Fruit fly (Drosophila melanogaster) whole organism, embryonic: ENCODE data around the gene Glut1.

Experiments
- Asciz ChIP-seq: fragments of 200-800 bp; sonication (Bioruptor generic); optimal IDR thresholded peaks from 2 replicates; lab custom pipeline; 2017; ENCODE audit warnings: missing biosample characterization, mild to moderate bottlenecking, missing genetic modification characterization, missing genetic modification reagents
- Atf3 ChIP-seq: fragments of 200-800 bp; sonication (Bioruptor generic); optimal IDR thresholded peaks from 3 replicates; lab custom pipeline; 2016; ENCODE audit warnings: missing biosample characterization, missing genetic modification characterization
- BEAF-32 ChIP-seq: fragments of 200-800 bp; sonication (Bioruptor generic); optimal IDR thresholded peaks from 3 replicates; lab custom pipeline; 2017; ENCODE audit warnings: missing biosample characterization, missing genetic modification characterization, mild to moderate bottlenecking, moderate library complexity, missing genetic modification reagents
- Bgb ChIP-seq: fragments of 200-800 bp; sonication (Bioruptor generic); IDR thresholded peaks from 2 replicates; pipeline ENCODE4 v1.3.6; 2022; ENCODE audit warnings: missing biosample characterization, missing genetic modification characterization; ENCODE audit not compliant: partially characterized antibody
- CG13894 ChIP-seq: fragments of 200-800 bp; sonication (Bioruptor generic); optimal IDR thresholded peaks from 3 replicates; lab custom pipeline; 2018; ENCODE audit warnings: missing biosample characterization, mild to moderate bottlenecking, missing genetic modification characterization, moderate library complexity
- CG14667 ChIP-seq: fragments of 200-800 bp; sonication (Bioruptor generic); IDR thresholded peaks from 2 replicates; pipeline ENCODE4 v1.3.6; 2022; ENCODE audit warnings: missing biosample characterization, missing genetic modification characterization
- CG15514 ChIP-seq: fragments of 200-800 bp; sonication (Bioruptor generic); optimal IDR thresholded peaks from 3 replicates; lab custom pipeline; 2017; ENCODE audit warnings: missing biosample characterization, missing genetic modification characterization, mild to moderate bottlenecking, moderate library complexity, missing genetic modification reagents
- CG16779 ChIP-seq: fragments of 200-800 bp; sonication (Bioruptor generic); IDR thresholded peaks from 2 replicates; pipeline ENCODE4 v1.3.6; 2022; ENCODE audit warnings: missing biosample characterization, missing genetic modification characterization
- CG17359 ChIP-seq: fragments of 200-800 bp; sonication (Bioruptor generic); optimal IDR thresholded peaks from 3 replicates; lab custom pipeline; 2018; ENCODE audit warnings: missing biosample characterization, mild to moderate bottlenecking, missing genetic modification characterization, moderate library complexity
- CG17612 ChIP-seq: fragments of 200-800 bp; sonication (Bioruptor generic); IDR thresholded peaks from 2 replicates; pipeline ENCODE4 v1.3.6; 2022; ENCODE audit warnings: missing biosample characterization, missing genetic modification characterization
- CG1792 ChIP-seq: fragments of 200-800 bp; sonication (Bioruptor generic); optimal IDR thresholded peaks from 2 replicates; lab custom pipeline; 2016; ENCODE audit warnings: missing biosample characterization, missing genetic modification characterization
- CG18599 ChIP-seq: fragments of 200-800 bp; sonication (Bioruptor generic); optimal IDR thresholded peaks from 3 replicates; lab custom pipeline; 2017; ENCODE audit warnings: missing biosample characterization, missing genetic modification characterization, mild to moderate bottlenecking, moderate library complexity, missing genetic modification reagents
- CG31224 ChIP-seq: fragments of 200-800 bp; sonication (Bioruptor generic); IDR thresholded peaks from 2 replicates; pipeline ENCODE4 v1.3.6; 2022; ENCODE audit warnings: missing biosample characterization, missing genetic modification characterization
- CG3281 ChIP-seq: fragments of 200-800 bp; sonication (Bioruptor generic); optimal IDR thresholded peaks from 3 replicates; lab custom pipeline; 2017; ENCODE audit warnings: missing biosample characterization, mild to moderate bottlenecking, missing genetic modification characterization
- CG3847 ChIP-seq: fragments of 200-800 bp; sonication (Bioruptor generic); IDR thresholded peaks from 2 replicates; pipeline ENCODE4 v1.3.6; 2022; ENCODE audit warnings: missing biosample characterization, missing genetic modification characterization
- CG4424 ChIP-seq: fragments of 200-800 bp; sonication (Bioruptor generic); optimal IDR thresholded peaks from 3 replicates; lab custom pipeline; 2016; ENCODE audit warnings: missing biosample characterization, missing genetic modification characterization
- CG8359 ChIP-seq: fragments of 200-800 bp; sonication (Bioruptor generic); optimal IDR thresholded peaks from 2 replicates; lab custom pipeline; 2017; ENCODE audit warnings: missing biosample characterization, mild to moderate bottlenecking, missing genetic modification characterization, borderline replicate concordance
- CHES-1-like ChIP-seq: fragments of 200-800 bp; sonication (Bioruptor generic); optimal IDR thresholded peaks from 2 replicates; lab custom pipeline; 2016; ENCODE audit warnings: missing biosample characterization, missing genetic modification characterization
- CTCF ChIP-seq: fragments of 200-800 bp; sonication (Bioruptor generic); optimal IDR thresholded peaks from 2 replicates; lab custom pipeline; 2017; ENCODE audit warnings: missing biosample characterization, mild to moderate bottlenecking, missing genetic modification characterization, moderate library complexity
- D ChIP-seq, 2 experiments: fragments of 200-800 bp in 1 of 2; fragments of >200 bp in 1 of 2; sonication (Bioruptor generic) in 1 of 2; optimal IDR thresholded peaks; 2 replicates in 1 of 2; 3 replicates in 1 of 2; lab custom pipeline; 2017; ENCODE audit warnings: mild to moderate bottlenecking in 1 of 2, missing biosample characterization in 1 of 2, missing genetic modification characterization in 1 of 2, missing genetic modification reagents in 1 of 2
- Deaf1 ChIP-seq: fragments of 200-800 bp; optimal IDR thresholded peaks from 3 replicates; lab custom pipeline; 2019; ENCODE audit warnings: missing biosample characterization, mild to moderate bottlenecking, missing genetic modification characterization, moderate library complexity
- Fer2 ChIP-seq: fragments of 200-800 bp; sonication (Bioruptor generic); optimal IDR thresholded peaks from 2 replicates; lab custom pipeline; 2018; ENCODE audit warnings: missing biosample characterization, mild to moderate bottlenecking, missing genetic modification characterization, moderate library complexity
- GATAe ChIP-seq: fragments of 200-800 bp; sonication (Bioruptor generic); conservative IDR thresholded peaks from 2 replicates; pipeline ENCODE4 v1.3.6; 2022; ENCODE audit warnings: missing biosample characterization, missing genetic modification characterization
- Hand ChIP-seq: fragments of 200-800 bp; sonication (Bioruptor generic); optimal IDR thresholded peaks from 2 replicates; lab custom pipeline; 2017; ENCODE audit warnings: mild to moderate bottlenecking, missing biosample characterization, missing genetic modification reagents, missing genetic modification characterization
- Hr39 ChIP-seq: fragments of >200 bp; optimal IDR thresholded peaks from 2 replicates; lab custom pipeline; 2017
- Med ChIP-seq: fragments of 200-800 bp; sonication (Bioruptor generic); peaks from one replicate; lab custom pipeline; 2016; ENCODE audit warnings: missing biosample characterization, missing genetic modification characterization, mild to moderate bottlenecking, inconsistent platforms, moderate library complexity
- Meics ChIP-seq: fragments of 200-800 bp; sonication (Bioruptor generic); optimal IDR thresholded peaks from 2 replicates; lab custom pipeline; 2017; ENCODE audit warnings: missing biosample characterization, mild to moderate bottlenecking, missing genetic modification characterization
- Mes4 ChIP-seq: fragments of 200-800 bp; sonication (Bioruptor generic); optimal IDR thresholded peaks from 2 replicates; lab custom pipeline; 2016; ENCODE audit warnings: missing biosample characterization, missing genetic modification characterization
- Myb ChIP-seq: fragments of 200-800 bp; sonication (Bioruptor generic); optimal IDR thresholded peaks from 2 replicates; lab custom pipeline; 2016; ENCODE audit warnings: missing biosample characterization, missing genetic modification characterization
- Nf-YC ChIP-seq: fragments of 200-800 bp; optimal IDR thresholded peaks from 3 replicates; lab custom pipeline; 2019; ENCODE audit warnings: missing biosample characterization, mild to moderate bottlenecking, missing genetic modification characterization, moderate library complexity
- Stat92E ChIP-seq, 3 experiments: fragments of >200 bp in 2 of 3; fragments of 200-800 bp in 1 of 3; sonication (Bioruptor generic) in 1 of 3; optimal IDR thresholded peaks; 2 replicates each; lab custom pipeline; 2017 to 2019; ENCODE audit warnings: missing biosample characterization in 3 of 3, missing genetic modification characterization in 3 of 3, mild to moderate bottlenecking in 1 of 3, moderate library complexity in 1 of 3
- Tbp ChIP-seq: fragments of >200 bp; optimal IDR thresholded peaks from 2 replicates; lab custom pipeline; 2018; ENCODE audit warnings: missing biosample characterization, missing genetic modification characterization
- Trl ChIP-seq, 3 experiments: fragments of >200 bp in 2 of 3; fragments of 200-800 bp in 1 of 3; sonication (Bioruptor generic) in 1 of 3; optimal IDR thresholded peaks; 2 replicates in 1 of 3; 3 replicates in 2 of 3; lab custom pipeline; 2016 to 2017; ENCODE audit warnings: missing biosample characterization in 1 of 3, missing genetic modification characterization in 1 of 3
- abd-A ChIP-seq: fragments of 200-800 bp; sonication (Bioruptor generic); optimal IDR thresholded peaks from 3 replicates; lab custom pipeline; 2019; ENCODE audit warnings: missing biosample characterization, mild to moderate bottlenecking, missing genetic modification characterization, moderate library complexity
- amos ChIP-seq: fragments of 200-800 bp; sonication (Bioruptor generic); IDR thresholded peaks from 2 replicates; pipeline ENCODE4 v1.3.6; 2022; ENCODE audit warnings: missing biosample characterization, missing genetic modification characterization; ENCODE audit not compliant: partially characterized antibody
- bbx ChIP-seq: fragments of 200-800 bp; sonication (Bioruptor generic); IDR thresholded peaks from 2 replicates; pipeline ENCODE4 v1.3.6; 2022; ENCODE audit warnings: missing biosample characterization, missing genetic modification characterization; ENCODE audit not compliant: partially characterized antibody
- eve ChIP-seq, 2 experiments: fragments of >200 bp; optimal IDR thresholded peaks; 2 replicates each; lab custom pipeline; 2017; ENCODE audit warnings: missing biosample characterization in 2 of 2, missing genetic modification characterization in 2 of 2
- her ChIP-seq: fragments of 200-800 bp; sonication (Bioruptor generic); optimal IDR thresholded peaks from 2 replicates; lab custom pipeline; 2016; ENCODE audit warnings: missing biosample characterization, missing genetic modification characterization
- pita ChIP-seq: fragments of 200-800 bp; sonication (Bioruptor generic); optimal IDR thresholded peaks from 2 replicates; lab custom pipeline; 2017; ENCODE audit warnings: missing biosample characterization, mild to moderate bottlenecking, missing genetic modification characterization
- rib ChIP-seq: fragments of 200-800 bp; sonication (Bioruptor generic); IDR thresholded peaks from 2 replicates; pipeline ENCODE4 v1.3.6; 2022; ENCODE audit warnings: missing biosample characterization, missing genetic modification characterization
- sug ChIP-seq: fragments of 200-800 bp; optimal IDR thresholded peaks from 2 replicates; lab custom pipeline; 2019; ENCODE audit warnings: missing biosample characterization, mild to moderate bottlenecking, missing genetic modification characterization, moderate library complexity
- tio ChIP-seq: fragments of 200-800 bp; sonication (Bioruptor generic); optimal IDR thresholded peaks from 2 replicates; lab custom pipeline; 2017; ENCODE audit warnings: missing biosample characterization, missing genetic modification characterization, inconsistent platforms
- ttk ChIP-seq: fragments of 200-800 bp; sonication (Bioruptor generic); IDR thresholded peaks from 2 replicates; pipeline ENCODE4 v2.1.2; 2022; ENCODE audit warnings: missing biosample characterization, missing genetic modification characterization
- wor ChIP-seq: fragments of 200-800 bp; sonication (Bioruptor generic); IDR thresholded peaks from 2 replicates; pipeline ENCODE4 v1.3.6; 2022; ENCODE audit warnings: missing biosample characterization, missing genetic modification characterization

Glut1 gene

DNA sequence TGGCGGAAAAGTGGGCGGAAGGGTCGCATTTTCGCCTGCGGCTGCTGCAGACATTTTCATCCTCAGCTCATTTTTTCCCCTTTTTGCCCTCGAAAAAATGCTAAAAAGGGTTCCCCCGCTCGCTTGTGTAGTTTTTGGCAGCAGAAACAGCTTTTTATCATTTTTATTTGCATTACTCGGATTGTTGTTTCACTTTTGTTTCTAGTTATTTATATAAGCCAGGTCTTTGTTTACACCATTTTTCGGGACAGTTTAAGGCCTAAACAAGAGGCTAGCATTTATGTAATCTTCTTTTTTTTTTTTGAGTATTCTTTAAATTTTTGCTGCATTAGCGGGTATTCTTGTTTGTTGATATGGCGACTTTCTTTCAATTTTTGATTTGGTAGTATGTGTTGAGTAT, 108.3 kb downstream of the Glut1 start:
- TF ChIP-seq CG18599 (GFP tag; lab: Kevin White, UChicago) (peak; percentile 11), CG17612 (GFP tag; lab: Robert Waterston, UW) (no peak)
- TF ChIP-seq, all 482 proteins: peak for 1

DNA sequence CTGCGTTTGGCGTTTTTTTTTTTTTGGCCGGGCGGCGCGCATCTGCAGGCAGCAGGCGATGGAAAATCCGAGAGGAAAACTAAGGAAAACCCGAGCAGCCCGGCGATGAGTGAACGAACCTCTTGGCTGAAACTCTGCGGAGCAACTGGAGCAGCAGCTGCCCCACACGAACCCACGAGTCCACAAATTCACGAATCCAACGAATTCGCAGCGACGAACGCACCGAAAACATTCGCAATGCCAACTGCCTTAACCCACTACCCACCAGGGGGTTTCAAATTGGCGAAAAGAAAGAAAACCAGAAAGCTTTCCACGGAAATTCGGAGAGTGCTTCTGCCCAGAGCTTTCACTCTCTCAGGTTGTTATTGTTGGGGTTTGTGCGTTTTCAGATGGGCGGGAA, 108.9 kb downstream of the Glut1 start:
- TF ChIP-seq CG16779 (GFP tag; lab: Robert Waterston, UW) (0 out of 2 replicates have a peak, but pooled peaks have one; percentile 17), CHES-1-like (GFP tag; lab: Kevin White, UChicago) (no peak), rib (peak; percentile 63; the same call in 1 of the 2 replicates), amos (GFP tag; lab: Robert Waterston, UW) (peak; percentile 21; the same call in 1 of the 2 replicates), CG15514 (GFP tag; lab: Kevin White, UChicago) (peak; percentile 5), Tbp (GFP tag; lab: Kevin White, UChicago) (no peak), her (no peak), sug (tag; lab: Kevin White, UChicago) (peak; percentile 66), Nf-YC (tag; lab: Kevin White, UChicago) (peak; percentile 0), Deaf1 (tag; lab: Kevin White, UChicago) (peak; percentile 94), Trl (optimal IDR thresholded peaks at IDR 0.05; lab: Kevin White, UChicago) (peak; percentile 7 to 14), Trl (GFP tag; optimal IDR thresholded peaks at IDR 0.05; lab: Kevin White, UChicago) (no peak), Med (GFP tag; lab: Kevin White, UChicago) (peak; percentile 60), Stat92E (GFP tag; optimal IDR thresholded peaks at IDR 0.05; lab: Kevin White, UChicago) (no peak), Bgb (GFP tag; lab: Robert Waterston, UW) (peak; percentile 26; the same call in 1 of the 2 replicates)

DNA sequence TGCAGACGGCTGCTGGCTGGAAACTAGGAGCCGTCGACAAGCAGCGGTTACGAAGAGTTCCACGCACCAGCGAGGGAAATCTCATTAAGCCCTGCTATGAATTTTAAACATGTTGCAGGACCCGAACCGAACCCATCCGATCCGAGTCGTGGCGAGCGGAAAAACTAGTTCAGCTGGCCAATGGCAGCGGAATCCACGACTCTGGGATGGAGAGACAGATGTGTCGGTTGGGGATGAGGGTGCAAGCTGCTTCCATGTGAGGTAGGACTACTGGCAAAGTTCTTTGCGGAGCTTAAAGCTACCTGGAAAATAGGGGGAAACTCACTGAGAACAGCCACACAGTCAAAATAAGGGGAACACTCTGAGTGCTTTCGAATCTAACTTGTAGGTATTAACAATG, 109.9 kb downstream of the Glut1 start:
- TF ChIP-seq Mes4 (GFP tag; lab: Kevin White, UChicago) = no peak
- no peak for TF ChIP-seq eve (GFP tag; optimal IDR thresholded peaks at IDR 0.05; lab: Kevin White, UChicago)
- peak; percentile 85 for TF ChIP-seq Deaf1 (tag; lab: Kevin White, UChicago)
- no peak for TF ChIP-seq Hr39
- no peak for TF ChIP-seq tio (GFP tag; lab: Kevin White, UChicago)
- TF ChIP-seq Asciz (GFP tag; lab: Kevin White, UChicago) = no peak
- no peak for TF ChIP-seq CG3847 (GFP tag; lab: Robert Waterston, UW)
- TF ChIP-seq D (optimal IDR thresholded peaks at IDR 0.05; lab: Kevin White, UChicago) = no peak
- no peak for TF ChIP-seq D (GFP tag; optimal IDR thresholded peaks at IDR 0.05; lab: Kevin White, UChicago)
- no peak for TF ChIP-seq Fer2 (tag; lab: Kevin White, UChicago)
- TF ChIP-seq Nf-YC (tag; lab: Kevin White, UChicago) = peak; percentile 61
- TF ChIP-seq abd-A = peak; percentile 17
- no peak for TF ChIP-seq ttk (GFP tag; lab: Robert Waterston, UW)
- no peak for TF ChIP-seq Hand (GFP tag; lab: Kevin White, UChicago)
- TF ChIP-seq CG13894 = peak; percentile 41
- TF ChIP-seq CG3281 (GFP tag; lab: Kevin White, UChicago) = no peak
- no peak for TF ChIP-seq wor
- TF ChIP-seq GATAe (GFP tag; lab: Robert Waterston, UW) = no peak
- peak; percentile 95 for TF ChIP-seq CG15514 (GFP tag; lab: Kevin White, UChicago)
- TF ChIP-seq CG8359 (GFP tag; lab: Kevin White, UChicago) = no peak
- no peak for TF ChIP-seq BEAF-32 (GFP tag; lab: Kevin White, UChicago)
- no peak for TF ChIP-seq CG4424 (GFP tag; lab: Kevin White, UChicago)
- no peak for TF ChIP-seq CTCF (GFP tag; lab: Kevin White, UChicago)
- TF ChIP-seq CG1792 (GFP tag; lab: Kevin White, UChicago) = no peak
- no peak for TF ChIP-seq Myb (GFP tag; lab: Kevin White, UChicago)
- TF ChIP-seq Meics = no peak
- TF ChIP-seq pita (GFP tag; lab: Kevin White, UChicago) = no peak
- no peak for TF ChIP-seq CG17359 (tag; lab: Kevin White, UChicago)
- TF ChIP-seq CG14667 (GFP tag; lab: Robert Waterston, UW) = no peak
- no peak for TF ChIP-seq Atf3 (GFP tag; lab: Kevin White, UChicago)
- no peak for TF ChIP-seq bbx (GFP tag; lab: Robert Waterston, UW)
- TF ChIP-seq CG31224 (GFP tag; lab: Robert Waterston, UW) = no peak
